Fruit fly (Drosophila melanogaster) whole organism, prepupa: ENCODE data around the gene lbl.

ENCODE experiments used
- Blimp-1 ChIP-seq: fragments of 200-800 bp; sonication (Bioruptor generic); optimal IDR thresholded peaks from 3 replicates; lab custom pipeline; 2017; ENCODE audit warnings: missing biosample characterization, missing genetic modification characterization, mild to moderate bottlenecking, moderate library complexity, missing genetic modification reagents
- CG10631 ChIP-seq: fragments of 200-800 bp; sonication (Bioruptor generic); optimal IDR thresholded peaks from 2 replicates; lab custom pipeline; 2016; ENCODE audit warnings: missing biosample characterization, missing genetic modification characterization
- CG11294 ChIP-seq: fragments of 200-800 bp; sonication (Bioruptor generic); IDR thresholded peaks from 2 replicates; pipeline ENCODE4 v1.3.6; 2022; ENCODE audit warnings: missing biosample characterization, missing genetic modification characterization
- CG11902 ChIP-seq: fragments of 200-800 bp; sonication (Bioruptor generic); optimal IDR thresholded peaks from 3 replicates; lab custom pipeline; 2016; ENCODE audit warnings: missing biosample characterization, missing genetic modification characterization
- CG15336 ChIP-seq: fragments of 200-800 bp; sonication (Bioruptor generic); IDR thresholded peaks from 2 replicates; pipeline ENCODE4 v1.3.6; 2022; ENCODE audit warnings: missing biosample characterization, missing genetic modification characterization
- CG1621 ChIP-seq: fragments of 200-800 bp; sonication (Bioruptor generic); optimal IDR thresholded peaks from 3 replicates; lab custom pipeline; 2018; ENCODE audit warnings: missing biosample characterization, mild to moderate bottlenecking, missing genetic modification characterization
- CG16779 ChIP-seq: fragments of 200-800 bp; sonication (Bioruptor generic); optimal IDR thresholded peaks from 3 replicates; lab custom pipeline; 2017; ENCODE audit warnings: missing biosample characterization, mild to moderate bottlenecking, missing genetic modification characterization
- CG32006 ChIP-seq: fragments of 200-800 bp; sonication (Bioruptor generic); optimal IDR thresholded peaks from 3 replicates; lab custom pipeline; 2017; ENCODE audit warnings: missing biosample characterization, mild to moderate bottlenecking, missing genetic modification characterization
- CG34406 ChIP-seq: fragments of 200-800 bp; sonication (Bioruptor generic); optimal IDR thresholded peaks from 3 replicates; lab custom pipeline; 2016; ENCODE audit warnings: missing biosample characterization, missing genetic modification characterization
- CG3919 ChIP-seq: fragments of 200-800 bp; sonication (Bioruptor generic); optimal IDR thresholded peaks from 3 replicates; lab custom pipeline; 2016; ENCODE audit warnings: missing biosample characterization, missing genetic modification characterization
- CG6163 ChIP-seq: fragments of 200-800 bp; sonication (Bioruptor generic); IDR thresholded peaks from 3 replicates; pipeline ENCODE4 v1.3.6; 2022; ENCODE audit warnings: missing biosample characterization, missing genetic modification characterization
- CG6276 ChIP-seq: fragments of 200-800 bp; sonication (Bioruptor generic); optimal IDR thresholded peaks from 2 replicates; lab custom pipeline; 2017; ENCODE audit warnings: missing biosample characterization, mild to moderate bottlenecking, missing genetic modification characterization
- CG6792 ChIP-seq: fragments of 200-800 bp; sonication (Bioruptor generic); optimal IDR thresholded peaks from 3 replicates; lab custom pipeline; 2016; ENCODE audit warnings: missing biosample characterization, missing genetic modification characterization
- CG6854 ChIP-seq: fragments of 200-800 bp; sonication (Bioruptor generic); optimal IDR thresholded peaks from 2 replicates; lab custom pipeline; 2017; ENCODE audit warnings: missing biosample characterization, mild to moderate bottlenecking, missing genetic modification characterization
- CG8319 ChIP-seq: fragments of 200-800 bp; sonication (Bioruptor generic); optimal IDR thresholded peaks from 3 replicates; lab custom pipeline; 2016; ENCODE audit warnings: missing biosample characterization, missing genetic modification characterization
- Eip75B ChIP-seq: fragments of 200-800 bp; sonication (Bioruptor generic); optimal IDR thresholded peaks from 3 replicates; lab custom pipeline; 2016; ENCODE audit warnings: missing biosample characterization, missing genetic modification characterization
- Eip78C ChIP-seq: fragments of 200-800 bp; sonication (Bioruptor generic); peaks from one replicate; lab custom pipeline; 2016; ENCODE audit warnings: missing biosample characterization, missing genetic modification characterization
- Ets21C ChIP-seq: fragments of 200-800 bp; sonication (Bioruptor generic); optimal IDR thresholded peaks from 3 replicates; lab custom pipeline; 2016; ENCODE audit warnings: missing biosample characterization, missing genetic modification characterization
- Gug ChIP-seq: fragments of 200-800 bp; sonication (Bioruptor generic); IDR thresholded peaks from 2 replicates; pipeline ENCODE4 v1.3.6; 2022; ENCODE audit warnings: missing biosample characterization, missing genetic modification characterization
- Hr38 ChIP-seq: sonication (Bioruptor generic); optimal IDR thresholded peaks from 2 replicates; lab custom pipeline; 2016; ENCODE audit warnings: missing biosample characterization, missing genetic modification characterization
- Hr39 ChIP-seq: fragments of 200-800 bp; sonication (Bioruptor generic); optimal IDR thresholded peaks from 2 replicates; lab custom pipeline; 2016; ENCODE audit warnings: missing biosample characterization, missing genetic modification characterization
- Lpt ChIP-seq: fragments of 200-800 bp; sonication (Bioruptor generic); optimal IDR thresholded peaks from 3 replicates; lab custom pipeline; 2016; ENCODE audit warnings: missing biosample characterization, missing genetic modification characterization
- Sox14 ChIP-seq: fragments of 200-800 bp; sonication (Bioruptor generic); optimal IDR thresholded peaks from 3 replicates; lab custom pipeline; 2016; ENCODE audit warnings: missing biosample characterization, missing genetic modification characterization
- Sox15 ChIP-seq: fragments of 200-800 bp; sonication (Bioruptor generic); optimal IDR thresholded peaks from 3 replicates; lab custom pipeline; 2016; ENCODE audit warnings: missing biosample characterization, missing genetic modification characterization
- dac ChIP-seq: fragments of 200-800 bp; sonication (Bioruptor generic); optimal IDR thresholded peaks from 2 replicates; lab custom pipeline; 2017; ENCODE audit warnings: missing biosample characterization, mild to moderate bottlenecking, missing genetic modification characterization
- dsx ChIP-seq: fragments of 200-800 bp; optimal IDR thresholded peaks from 3 replicates; lab custom pipeline; 2019; ENCODE audit warnings: missing biosample characterization, mild to moderate bottlenecking, missing genetic modification characterization, moderate library complexity; ENCODE audit not compliant: poor library complexity, severe bottlenecking
- eg ChIP-seq: fragments of 200-800 bp; sonication (Bioruptor generic); IDR thresholded peaks from 3 replicates; pipeline ENCODE4 v1.3.6; 2022; ENCODE audit warnings: missing biosample characterization, missing genetic modification characterization
- esn ChIP-seq: fragments of 200-800 bp; sonication (Bioruptor generic); optimal IDR thresholded peaks from 2 replicates; lab custom pipeline; 2016; ENCODE audit warnings: missing biosample characterization, mild to moderate bottlenecking, missing genetic modification characterization, moderate library complexity
- fd85E ChIP-seq: fragments of 200-800 bp; sonication (Bioruptor generic); optimal IDR thresholded peaks from 3 replicates; lab custom pipeline; 2016; ENCODE audit warnings: missing biosample characterization, missing genetic modification characterization
- lz ChIP-seq: fragments of 200-800 bp; sonication (Bioruptor generic); optimal IDR thresholded peaks from 3 replicates; lab custom pipeline; 2016; ENCODE audit warnings: missing biosample characterization, missing genetic modification characterization
- net ChIP-seq: fragments of 200-800 bp; sonication (Bioruptor generic); optimal IDR thresholded peaks from 3 replicates; lab custom pipeline; 2016; ENCODE audit warnings: missing biosample characterization, missing genetic modification characterization
- pdm3 ChIP-seq: fragments of 200-800 bp; sonication (Bioruptor generic); optimal IDR thresholded peaks from 3 replicates; lab custom pipeline; 2016; ENCODE audit warnings: missing biosample characterization, missing genetic modification characterization
- salr ChIP-seq, 2 experiments: fragments of 200-800 bp; sonication (Bioruptor generic); optimal IDR thresholded peaks; 3 replicates each; lab custom pipeline; 2016 to 2018; ENCODE audit warnings: missing biosample characterization in 2 of 2, missing genetic modification characterization in 2 of 2, mild to moderate bottlenecking in 1 of 2
- ss ChIP-seq, 2 experiments: fragments of 200-800 bp; sonication (Bioruptor generic); optimal IDR thresholded peaks; 2 replicates in 1 of 2; 3 replicates in 1 of 2; lab custom pipeline; 2017 to 2018; ENCODE audit warnings: mild to moderate bottlenecking in 2 of 2, missing biosample characterization in 2 of 2, missing genetic modification characterization in 2 of 2, moderate library complexity in 1 of 2
- svp ChIP-seq: fragments of 200-800 bp; sonication (Bioruptor generic); peaks from one replicate; lab custom pipeline; 2016; ENCODE audit warnings: missing biosample characterization, missing genetic modification characterization
- topi ChIP-seq: fragments of 200-800 bp; sonication (Bioruptor generic); optimal IDR thresholded peaks from 3 replicates; lab custom pipeline; 2016; ENCODE audit warnings: missing biosample characterization, missing genetic modification characterization

The lbl gene

dm6 chr3R:21408372-21408771 lies 25.6 kb downstream of the lbl start:
- TF ChIP-seq CG3919 (no peak), Hr38 (GFP tag; lab: Kevin White, UChicago) (no peak), Hr39 (GFP tag; lab: Kevin White, UChicago) (no peak), Ets21C (no peak), CG11902 (GFP tag; lab: Kevin White, UChicago) (no peak), Eip75B (GFP tag; lab: Kevin White, UChicago) (no peak), CG6854 (GFP tag; lab: Kevin White, UChicago) (peak; percentile 98)

dm6 chr3R:21407145-21407544 lies 26.8 kb downstream of the lbl start, which contains the start of gene CheB93a:
TSS of gene CheB93a (plus strand) at chr3R:21407445.
- TF ChIP-seq svp (GFP tag; lab: Kevin White, UChicago): no peak
- TF ChIP-seq Hr39 (GFP tag; lab: Kevin White, UChicago): no peak

dm6 chr3R:21406708-21407107 lies 27.2 kb downstream of the lbl start:
- no peak for TF ChIP-seq Sox14 (GFP tag; lab: Kevin White, UChicago)
- TF ChIP-seq dac (GFP tag; lab: Kevin White, UChicago): no peak
- TF ChIP-seq Hr38 (GFP tag; lab: Kevin White, UChicago): no peak
- no peak for TF ChIP-seq pdm3
- no peak for TF ChIP-seq Gug (GFP tag; lab: Robert Waterston, UW)
- TF ChIP-seq fd85E (GFP tag; lab: Kevin White, UChicago): no peak
- TF ChIP-seq CG16779 (tag; lab: Kevin White, UChicago): no peak

dm6 chr3R:21403435-21403834 lies 30.5 kb downstream of the lbl start, which contains the start of gene CG7907:
TSS of gene CG7907 (plus strand) at chr3R:21403735.
- no peak for TF ChIP-seq CG16779 (tag; lab: Kevin White, UChicago)

- no peak for TF ChIP-seq Blimp-1 (GFP tag; lab: Kevin White, UChicago)
- TF ChIP-seq Gug (GFP tag; lab: Robert Waterston, UW): no peak
- no peak for TF ChIP-seq dsx
- no peak for TF ChIP-seq net (GFP tag; lab: Kevin White, UChicago)
- TF ChIP-seq Hr38 (GFP tag; lab: Kevin White, UChicago): no peak
- no peak for TF ChIP-seq Sox14 (GFP tag; lab: Kevin White, UChicago)
These were observed 34.3 kb downstream of the lbl start, which contains the start of gene Ugt49B2 for dm6 chr3R:21399642-21400041. TSS of gene Ugt49B2 (minus strand) at chr3R:21399742.

dm6 chr3R:21393005-21393729 lies 40.8 kb downstream of the lbl start:
- TF ChIP-seq CG15336 (GFP tag; lab: Robert Waterston, UW) (no peak), CG32006 (GFP tag; lab: Kevin White, UChicago) (no peak), Sox15 (no peak), CG6792 (GFP tag; lab: Kevin White, UChicago) (no peak), CG6276 (no peak), CG34406 (GFP tag; lab: Kevin White, UChicago) (no peak), svp (GFP tag; lab: Kevin White, UChicago) (peak; percentile 62), esn (no peak)
- TF ChIP-seq, all 60 proteins: peak for 1

dm6 chr3R:21392221-21392620 lies 41.7 kb downstream of the lbl start:
- TF ChIP-seq CG10631 (GFP tag; lab: Kevin White, UChicago) (no peak), salr (GFP tag; optimal IDR thresholded peaks at IDR 0.05; lab: Kevin White, UChicago) (no peak), CG15336 (GFP tag; lab: Robert Waterston, UW) (no peak), eg (GFP tag; lab: Robert Waterston, UW) (no peak), CG1621 (no peak), CG3919 (no peak), topi (GFP tag; lab: Kevin White, UChicago) (no peak), Hr39 (GFP tag; lab: Kevin White, UChicago) (no peak), CG6163 (GFP tag; lab: Robert Waterston, UW) (no peak), CG11294 (GFP tag; lab: Robert Waterston, UW) (no peak), dsx (no peak), Eip78C (GFP tag; lab: Kevin White, UChicago) (no peak), CG8319 (GFP tag; lab: Kevin White, UChicago) (no peak), Sox15 (no peak), Ets21C (no peak), Lpt (GFP tag; lab: Kevin White, UChicago) (no peak), lz (GFP tag; lab: Kevin White, UChicago) (no peak), ss (GFP tag; optimal IDR thresholded peaks at IDR 0.05; lab: Kevin White, UChicago) (no peak)
